Worm (Caenorhabditis elegans): ENCODE results near the gene K08E7.4.

K08E7.4 gene

DNA sequence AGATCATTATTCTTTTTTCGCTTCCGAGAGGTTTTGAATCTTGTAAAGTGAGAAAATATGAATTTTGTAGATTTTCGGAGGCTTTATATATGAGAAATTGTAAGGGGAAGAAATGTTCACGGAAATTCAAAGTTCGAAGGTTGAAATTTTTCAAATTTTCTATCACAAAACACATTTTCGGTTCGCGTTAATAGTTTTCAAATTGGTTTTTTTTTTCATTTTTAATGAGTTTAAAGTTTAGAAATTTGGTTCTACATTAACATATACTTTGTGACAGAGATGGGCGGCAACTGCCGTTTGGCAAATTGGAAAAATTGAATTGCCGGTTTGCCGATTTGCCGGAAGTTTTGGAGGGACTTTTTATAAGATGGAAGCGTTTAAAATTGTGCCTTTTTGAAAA, at the start of gene K08E7.4:
TSS of gene K08E7.4 (minus strand) at position 101 of the 400 bp plus-strand sequence.
- TF ChIP-seq hmbx-1 (tag; optimal IDR thresholded peaks at IDR 0.05) (no peak), F13C5.2 (tag; optimal IDR thresholded peaks at IDR 0.05) (no peak), pes-1 (GFP tag; IDR thresholded peaks at IDR 0.05) (no peak), ceh-13 (GFP tag; optimal IDR thresholded peaks at IDR 0.05) (no peak), tbx-11 (GFP tag; IDR thresholded peaks at IDR 0.05) (no peak), flt-1 (GFP tag; IDR thresholded peaks at IDR 0.05) (no peak), hnd-1 (tag; optimal IDR thresholded peaks at IDR 0.05) (no peak), ceh-36 (tag; optimal IDR thresholded peaks at IDR 0.05) (no peak), ama-1 (optimal IDR thresholded peaks at IDR 0.05) (no peak), sea-1 (GFP tag; conservative IDR thresholded peaks at IDR 0.05) (no peak), tbx-37 (GFP tag; conservative IDR thresholded peaks at IDR 0.05) (no peak), B0310.2 (tag; optimal IDR thresholded peaks at IDR 0.05) (no peak)

DNA sequence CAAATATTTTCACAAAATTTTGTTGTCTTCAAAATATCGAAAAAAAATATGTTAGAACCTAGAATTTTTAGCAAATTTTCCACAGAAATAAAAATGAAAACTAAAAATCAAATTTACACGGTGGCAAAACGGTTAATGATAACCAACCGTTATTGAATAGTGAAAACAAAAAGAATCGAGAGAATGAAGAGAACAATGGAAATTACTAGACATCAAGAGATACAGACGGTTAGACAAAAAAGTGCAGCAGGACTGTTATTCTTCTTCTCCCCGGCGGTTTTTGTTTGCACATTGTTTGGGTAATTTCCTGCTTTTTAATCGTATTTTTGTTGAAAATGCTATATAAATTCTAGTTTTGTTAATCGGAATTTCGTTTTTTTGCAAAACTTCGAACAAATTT, 47.9 kb upstream of the K08E7.4 start:
- TF ChIP-seq F13C5.2 (tag; optimal IDR thresholded peaks at IDR 0.05) (no peak), hmg-4 (GFP tag; optimal IDR thresholded peaks at IDR 0.05) (no peak), ama-1 (optimal IDR thresholded peaks at IDR 0.05) (no peak)

DNA sequence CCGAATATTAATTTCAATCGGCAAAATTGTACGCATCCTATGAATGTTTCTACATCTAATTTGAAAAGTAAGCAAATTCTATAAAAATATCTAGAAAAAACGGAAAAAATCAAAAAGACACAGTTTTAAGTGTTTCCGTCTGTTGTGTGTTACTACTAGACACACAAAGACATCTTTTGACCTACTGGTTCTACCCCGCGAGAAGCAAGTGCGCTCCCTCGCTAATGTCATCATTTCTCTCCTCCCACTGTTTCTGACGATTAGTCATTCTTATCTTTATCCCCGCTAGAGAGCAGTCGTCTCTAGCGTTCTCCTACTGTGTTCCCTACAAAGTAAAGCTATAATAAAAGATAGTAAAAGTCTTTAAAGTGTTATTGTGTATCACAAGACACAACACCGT, 47.0 kb upstream of the K08E7.4 start:
- TF ChIP-seq F13C5.2 (tag; optimal IDR thresholded peaks at IDR 0.05): no peak
- TF ChIP-seq pes-1 (GFP tag; IDR thresholded peaks at IDR 0.05): no peak
- no peak for TF ChIP-seq ama-1 (optimal IDR thresholded peaks at IDR 0.05)
- no peak for TF ChIP-seq ceh-13 (GFP tag; optimal IDR thresholded peaks at IDR 0.05)
- no peak for TF ChIP-seq tbx-37 (GFP tag; conservative IDR thresholded peaks at IDR 0.05)
- no peak for TF ChIP-seq sea-1 (GFP tag; conservative IDR thresholded peaks at IDR 0.05)
- TF ChIP-seq aly-1 (tag; optimal IDR thresholded peaks at IDR 0.05): no peak

DNA sequence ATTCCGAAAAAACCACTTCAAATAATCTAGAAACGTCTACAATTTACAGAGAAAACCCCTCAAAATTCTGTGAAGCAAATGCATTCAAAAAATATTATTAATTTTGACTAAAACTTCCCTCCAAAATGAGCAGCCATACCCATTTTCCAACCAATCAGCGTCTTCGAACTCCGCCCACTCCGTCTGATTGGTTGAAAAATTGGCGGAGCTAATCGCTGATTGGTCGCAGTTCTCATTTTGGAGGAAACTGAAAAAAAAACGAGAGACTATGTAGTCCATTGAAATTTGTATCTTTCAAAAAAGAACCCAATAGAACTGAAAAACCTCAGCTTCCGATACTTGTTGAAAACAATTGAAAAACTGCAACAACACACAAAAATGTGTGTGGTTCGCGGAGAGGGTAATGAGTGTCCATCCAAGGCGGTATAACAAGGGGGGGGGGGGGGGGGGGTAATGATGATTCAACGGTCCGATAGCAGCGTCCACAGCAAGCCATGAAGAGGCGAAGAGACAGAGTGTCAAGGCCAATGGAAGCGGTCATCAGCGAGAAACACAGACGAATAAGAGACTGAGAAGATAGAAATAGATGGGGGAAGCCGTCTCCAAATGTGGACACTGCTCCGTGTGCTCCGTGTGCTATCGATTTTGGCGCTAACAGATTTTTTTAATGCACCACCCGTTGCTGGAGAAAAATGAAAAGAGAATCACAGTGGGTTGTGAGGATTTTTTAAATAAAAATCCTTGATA, 46.2 kb upstream of the K08E7.4 start:
- TF ChIP-seq tra-4 (tag; optimal IDR thresholded peaks at IDR 0.05) (no peak), ceh-36 (tag; optimal IDR thresholded peaks at IDR 0.05) (peak; percentile 49), hmg-4 (GFP tag; optimal IDR thresholded peaks at IDR 0.05) (peak; percentile 81)

DNA sequence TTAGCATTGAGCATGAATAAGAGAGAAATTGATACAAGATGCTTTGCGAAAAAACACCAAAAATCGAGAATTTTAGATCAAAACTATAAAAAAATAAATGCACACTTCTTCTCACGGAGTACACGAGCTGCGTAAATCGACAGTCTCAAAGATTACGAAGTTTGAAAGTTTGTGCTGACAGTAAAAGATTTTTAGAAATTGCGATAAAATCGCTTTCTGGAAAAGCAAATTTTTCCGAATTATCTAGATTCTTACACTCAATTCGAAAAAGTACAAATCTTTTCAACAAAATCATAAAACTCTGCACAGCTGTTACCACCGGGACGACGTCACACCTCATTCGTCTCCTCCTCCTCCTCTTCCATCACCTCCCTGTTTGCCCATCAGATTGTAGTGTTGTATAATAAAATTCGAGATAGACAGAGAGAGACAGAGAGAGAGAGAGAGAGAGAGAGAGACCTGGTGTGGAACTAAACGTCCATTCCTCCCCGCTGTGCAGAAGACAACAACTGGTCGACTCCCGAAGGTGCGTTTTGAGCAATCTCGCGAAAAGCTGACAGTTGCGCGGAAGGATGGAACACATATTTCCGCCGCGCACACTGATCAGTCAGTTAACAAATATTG, 44.3 kb upstream of the K08E7.4 start:
- TF ChIP-seq ets-7 (tag; optimal IDR thresholded peaks at IDR 0.05) (no peak), hmg-4 (GFP tag; optimal IDR thresholded peaks at IDR 0.05) (peak; percentile 40), tra-4 (tag; optimal IDR thresholded peaks at IDR 0.05) (no peak), B0310.2 (tag; optimal IDR thresholded peaks at IDR 0.05) (no peak)

DNA sequence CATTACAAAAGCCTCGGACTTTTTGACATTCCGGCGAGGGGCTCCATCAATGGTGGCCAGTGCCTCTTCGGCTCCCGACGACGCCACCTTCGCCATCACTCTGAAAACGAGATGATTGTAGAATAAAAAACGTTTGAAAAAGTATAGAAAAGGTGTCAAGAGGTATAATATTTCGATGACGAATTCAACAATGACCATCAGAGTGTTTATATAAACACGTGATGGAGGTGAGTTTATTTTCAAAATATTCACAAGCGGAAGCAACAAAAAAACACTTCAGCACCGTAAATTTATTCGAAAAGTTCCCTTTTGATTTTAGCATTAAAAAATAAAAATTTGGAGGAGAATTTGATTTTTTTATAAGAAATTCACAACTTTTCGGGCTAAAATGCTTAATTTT, 43.7 kb upstream of the K08E7.4 start, which contains the start of gene efa-6:
TSS of gene efa-6 (minus strand) at position 101 of the 400 bp plus-strand sequence.
- no peak for TF ChIP-seq sea-1 (GFP tag; conservative IDR thresholded peaks at IDR 0.05)
- TF ChIP-seq tra-4 (tag; optimal IDR thresholded peaks at IDR 0.05): no peak
- no peak for TF ChIP-seq ama-1 (optimal IDR thresholded peaks at IDR 0.05)
- no peak for TF ChIP-seq scrt-1 (GFP tag; IDR thresholded peaks at IDR 0.05)
- no peak for TF ChIP-seq ceh-13 (GFP tag; optimal IDR thresholded peaks at IDR 0.05)
- TF ChIP-seq tbx-11 (GFP tag; IDR thresholded peaks at IDR 0.05): no peak
- TF ChIP-seq pes-1 (GFP tag; IDR thresholded peaks at IDR 0.05): no peak
- no peak for TF ChIP-seq aly-1 (tag; optimal IDR thresholded peaks at IDR 0.05)
- no peak for TF ChIP-seq F13C5.2 (tag; optimal IDR thresholded peaks at IDR 0.05)
- TF ChIP-seq ets-7 (tag; optimal IDR thresholded peaks at IDR 0.05): no peak
- no peak for TF ChIP-seq hmg-4 (GFP tag; optimal IDR thresholded peaks at IDR 0.05)

DNA sequence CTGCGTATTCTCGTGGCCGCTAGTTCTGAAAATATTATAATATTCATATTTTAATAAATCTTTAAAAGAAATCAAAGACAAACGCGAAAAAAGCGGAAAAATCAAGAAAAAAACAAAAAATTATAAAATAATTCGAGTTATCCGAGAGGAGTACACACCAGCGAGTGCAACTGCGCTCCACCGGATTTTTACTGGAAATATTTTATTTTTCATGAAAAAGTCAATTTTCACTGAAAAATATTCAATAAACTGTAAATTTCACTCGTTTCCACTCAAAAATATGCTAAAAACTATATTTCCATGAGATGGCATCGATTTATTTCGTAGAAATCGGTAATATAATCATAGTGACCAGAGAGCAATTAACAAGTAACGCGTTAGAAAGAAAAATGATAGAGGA, 34.5 kb upstream of the K08E7.4 start, which contains the start of gene Y55D9A.2:
TSS of gene Y55D9A.2 (minus strand) at position 31 of the 400 bp plus-strand sequence.
- no peak for TF ChIP-seq hmg-4 (GFP tag; optimal IDR thresholded peaks at IDR 0.05)
- TF ChIP-seq tbx-11 (GFP tag; IDR thresholded peaks at IDR 0.05): no peak
- TF ChIP-seq hmbx-1 (tag; optimal IDR thresholded peaks at IDR 0.05): peak; percentile 36

DNA sequence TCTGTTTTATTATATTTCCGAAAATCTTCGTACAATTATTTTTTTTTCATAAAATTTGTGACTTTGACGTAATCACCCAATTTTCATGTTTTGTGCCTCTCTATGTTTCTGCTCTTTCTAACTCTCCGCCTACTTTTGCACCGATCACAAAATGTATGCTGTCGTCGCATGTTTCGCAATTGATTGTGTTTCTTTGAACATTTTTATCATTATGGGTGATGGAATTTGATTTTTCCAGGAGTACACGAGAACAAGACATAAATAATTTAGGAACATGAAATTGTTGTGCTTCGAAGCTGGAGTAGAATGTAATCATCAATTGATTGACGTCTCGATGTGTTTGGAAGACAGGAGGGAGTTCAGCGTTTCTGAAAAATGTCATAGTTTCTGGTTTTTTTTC, 30.0 kb upstream of the K08E7.4 start:
- TF ChIP-seq hmbx-1 (tag; optimal IDR thresholded peaks at IDR 0.05) (no peak), B0310.2 (tag; optimal IDR thresholded peaks at IDR 0.05) (no peak), scrt-1 (GFP tag; IDR thresholded peaks at IDR 0.05) (no peak), aly-1 (tag; optimal IDR thresholded peaks at IDR 0.05) (no peak), flt-1 (GFP tag; IDR thresholded peaks at IDR 0.05) (no peak), F13C5.2 (tag; optimal IDR thresholded peaks at IDR 0.05) (no peak), pes-1 (GFP tag; IDR thresholded peaks at IDR 0.05) (no peak), sea-1 (GFP tag; conservative IDR thresholded peaks at IDR 0.05) (no peak), tbx-11 (GFP tag; IDR thresholded peaks at IDR 0.05) (no peak), tbx-37 (GFP tag; conservative IDR thresholded peaks at IDR 0.05) (no peak), hmg-4 (GFP tag; optimal IDR thresholded peaks at IDR 0.05) (no peak), ceh-13 (GFP tag; optimal IDR thresholded peaks at IDR 0.05) (no peak), ceh-36 (tag; optimal IDR thresholded peaks at IDR 0.05) (no peak), hnd-1 (tag; optimal IDR thresholded peaks at IDR 0.05) (no peak), tra-4 (tag; optimal IDR thresholded peaks at IDR 0.05) (no peak), ama-1 (optimal IDR thresholded peaks at IDR 0.05) (no peak), ets-7 (tag; optimal IDR thresholded peaks at IDR 0.05) (no peak)
